Worm (Caenorhabditis elegans): ENCODE data around the gene melo-3.
"Not testable (repeated sequence)": the region's sequence is repeated elsewhere in the genome, so short reads cannot be mapped to it uniquely, and the experiment has no call there.

melo-3 gene

ce11 chrV:15036769-15037168 lies at the start of gene melo-3:
melo-3 (minus strand) TSS chrV:15036869.
- TF ChIP-seq fkh-2, mml-1, nhr-237 (tag; optimal IDR thresholded peaks at IDR 0.05): not testable (repeated sequence)

DNA sequence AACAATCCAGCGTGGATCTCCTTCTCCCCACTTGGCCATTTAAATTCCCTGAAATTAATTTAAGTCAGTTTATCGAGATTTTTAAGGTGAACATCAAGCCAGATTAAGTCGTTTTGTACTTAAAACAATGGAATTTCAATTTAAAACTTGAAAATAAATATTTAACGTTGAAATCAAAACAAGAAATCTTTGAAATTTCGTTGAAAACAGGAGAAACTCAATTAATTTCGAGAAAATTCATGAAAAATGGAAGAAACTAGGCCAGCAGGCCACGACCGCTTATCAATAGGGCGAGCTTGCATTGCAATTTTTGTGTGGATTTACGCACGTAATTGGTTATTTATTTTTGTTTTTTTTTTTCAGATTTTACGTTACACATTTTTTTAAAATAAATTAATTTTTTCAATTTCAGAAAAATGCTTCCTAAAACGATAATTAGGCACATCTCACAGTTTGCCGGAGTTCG lies 48.7 kb upstream of the melo-3 start, which contains the start of the genes ahsa-1 and C01G10.7:
TSS of gene ahsa-1 (minus strand) at position 51 of the 466 bp plus-strand sequence.
TSS of gene C01G10.7 (plus strand) at position 413 of the 466 bp plus-strand sequence.
- TF ChIP-seq elt-2 (tag; optimal IDR thresholded peaks at IDR 0.05) (peak; percentile 61), nhr-23 (tag; optimal IDR thresholded peaks at IDR 0.05) (no peak), snpc-4 (tag; optimal IDR thresholded peaks at IDR 0.05) (peak; percentile 87), fkh-10 (GFP tag; optimal IDR thresholded peaks at IDR 0.05) (peak; percentile 92), nhr-43 (tag; optimal IDR thresholded peaks at IDR 0.05; ENCODE audit: poor library complexity, severe bottlenecking) (peak; percentile 95), unc-39 (tag; optimal IDR thresholded peaks at IDR 0.05) (no peak), R02D3.7 (tag; optimal IDR thresholded peaks at IDR 0.05) (peak; percentile 98), nhr-77 (tag; optimal IDR thresholded peaks at IDR 0.05) (peak; percentile 37), ceh-82 (tag; optimal IDR thresholded peaks at IDR 0.05) (peak; percentile 68), lin-15B (tag; optimal IDR thresholded peaks at IDR 0.05) (peak; percentile 99), ceh-9 (tag; optimal IDR thresholded peaks at IDR 0.05) (no peak), ZK546.5 (tag; optimal IDR thresholded peaks at IDR 0.05) (no peak), nhr-11 (tag; optimal IDR thresholded peaks at IDR 0.05) (peak; percentile 11), nhr-28 (tag; optimal IDR thresholded peaks at IDR 0.05) (no peak), lsy-12 (tag; optimal IDR thresholded peaks at IDR 0.05) (peak; percentile 85), lin-39 (tag; optimal IDR thresholded peaks at IDR 0.05) (peak; percentile 75), skn-1 (tag; optimal IDR thresholded peaks at IDR 0.05) (peak; percentile 15), egl-27 (tag; optimal IDR thresholded peaks at IDR 0.05) (peak; percentile 13), ztf-11 (tag; optimal IDR thresholded peaks at IDR 0.05) (no peak), hmg-11 (tag; optimal IDR thresholded peaks at IDR 0.05) (peak; percentile 83), pqm-1 (tag; optimal IDR thresholded peaks at IDR 0.05) (peak; percentile 82), eor-1 (tag; optimal IDR thresholded peaks at IDR 0.05) (peak in 1 of 2 experiments; percentile 45), nhr-25 (tag; optimal IDR thresholded peaks at IDR 0.05) (peak; percentile 86), ceh-28 (tag; optimal IDR thresholded peaks at IDR 0.05) (peak; percentile 77), nhr-237 (tag; optimal IDR thresholded peaks at IDR 0.05) (no peak), tbx-2 (tag; optimal IDR thresholded peaks at IDR 0.05) (peak; percentile 37), egl-5 (tag; optimal IDR thresholded peaks at IDR 0.05) (peak; percentile 87), fos-1 (tag; optimal IDR thresholded peaks at IDR 0.05) (no peak), nfya-1 (tag; optimal IDR thresholded peaks at IDR 0.05; ENCODE audit: insufficient read depth) (peak; percentile 89), mml-1 (tag; optimal IDR thresholded peaks at IDR 0.05) (no peak), nhr-76 (tag; optimal IDR thresholded peaks at IDR 0.05) (peak; percentile 0), ama-1 (optimal IDR thresholded peaks at IDR 0.05) (no peak), jun-1 (tag; optimal IDR thresholded peaks at IDR 0.05) (peak; percentile 58), pha-4 (tag; optimal IDR thresholded peaks at IDR 0.05) (peak; percentile 95)

ce11 chrV:15083659-15084058 lies 47.0 kb upstream of the melo-3 start:
- TF ChIP-seq nhr-12 (tag; optimal IDR thresholded peaks at IDR 0.05) (no peak), nhr-67 (tag; optimal IDR thresholded peaks at IDR 0.05) (no peak), mdl-1 (tag; optimal IDR thresholded peaks at IDR 0.05) (no peak), nfya-1 (tag; optimal IDR thresholded peaks at IDR 0.05; ENCODE audit: insufficient read depth) (no peak), skn-1 (tag; optimal IDR thresholded peaks at IDR 0.05) (no peak), elt-2 (tag; optimal IDR thresholded peaks at IDR 0.05) (peak; percentile 15), hmg-11 (tag; optimal IDR thresholded peaks at IDR 0.05) (no peak), egl-27 (tag; optimal IDR thresholded peaks at IDR 0.05) (no peak), ama-1 (optimal IDR thresholded peaks at IDR 0.05) (peak; percentile 84)

DNA sequence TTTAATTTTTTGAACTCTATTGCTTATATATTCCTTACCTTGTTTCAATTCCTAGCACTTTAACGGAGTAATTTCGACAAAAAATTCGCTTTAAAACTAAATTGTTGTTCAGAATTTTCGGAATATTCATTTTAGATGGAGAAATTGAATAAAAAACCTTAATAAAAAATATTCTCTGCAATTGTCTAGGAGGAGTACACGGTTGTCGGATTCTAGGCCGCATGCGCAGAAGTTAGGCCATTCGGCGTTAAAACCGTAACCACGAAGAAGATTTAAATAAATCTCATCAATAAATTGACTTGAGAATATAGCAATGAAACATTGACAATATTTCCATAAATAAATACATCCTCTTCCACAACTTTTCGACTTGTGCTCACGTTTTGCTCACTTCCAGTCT lies 45.6 kb upstream of the melo-3 start, which contains the start of the genes C01G10.10 and C01G10.9:
TSS of gene C01G10.10 (minus strand) at position 151 of the 400 bp plus-strand sequence.
TSS of gene C01G10.9 (plus strand) at position 240 of the 400 bp plus-strand sequence.
- TF ChIP-seq elt-1 (tag; optimal IDR thresholded peaks at IDR 0.05) (peak; percentile 8), nhr-25 (tag; optimal IDR thresholded peaks at IDR 0.05) (peak; percentile 8), R02D3.7 (tag; optimal IDR thresholded peaks at IDR 0.05) (peak; percentile 9), hmg-11 (tag; optimal IDR thresholded peaks at IDR 0.05) (peak; percentile 33), nhr-43 (tag; optimal IDR thresholded peaks at IDR 0.05; ENCODE audit: poor library complexity, severe bottlenecking) (peak; percentile 91), zag-1 (tag; optimal IDR thresholded peaks at IDR 0.05) (no peak), fkh-2 (tag; optimal IDR thresholded peaks at IDR 0.05) (no peak), unc-62 (GFP tag; optimal IDR thresholded peaks at IDR 0.05) (no peak), nhr-77 (tag; optimal IDR thresholded peaks at IDR 0.05) (no peak), snpc-4 (tag; optimal IDR thresholded peaks at IDR 0.05) (peak; percentile 62), daf-12 (tag; optimal IDR thresholded peaks at IDR 0.05) (no peak), elt-3 (tag; optimal IDR thresholded peaks at IDR 0.05) (no peak), nhr-23 (tag; optimal IDR thresholded peaks at IDR 0.05) (peak; percentile 43), elt-2 (tag; optimal IDR thresholded peaks at IDR 0.05) (peak; percentile 41), ceh-82 (tag; optimal IDR thresholded peaks at IDR 0.05) (no peak), lin-15B (tag; optimal IDR thresholded peaks at IDR 0.05) (peak; percentile 57), tbx-2 (tag; optimal IDR thresholded peaks at IDR 0.05) (no peak), nfya-1 (tag; optimal IDR thresholded peaks at IDR 0.05; ENCODE audit: insufficient read depth) (peak; percentile 39), pha-4 (tag; optimal IDR thresholded peaks at IDR 0.05) (peak; percentile 66), lin-39 (tag; optimal IDR thresholded peaks at IDR 0.05) (peak; percentile 16), eor-1 (tag; optimal IDR thresholded peaks at IDR 0.05) (peak in 1 of 2 experiments; percentile 67)

Measured in whole organism, L3 larva.